Worm (Caenorhabditis elegans): Measurements from ENCODE around the gene Y54G2A.28.

- no peak for TF ChIP-seq F37B4.10 (GFP tag; IDR thresholded peaks at IDR 0.05)
- TF ChIP-seq ekl-4 (GFP tag; IDR thresholded peaks at IDR 0.05) = no peak
- TF ChIP-seq snpc-4 (GFP tag; optimal IDR thresholded peaks at IDR 0.05) = no peak
- no peak for TF ChIP-seq snpc-4 (tag; optimal IDR thresholded peaks at IDR 0.05)
- TF ChIP-seq atf-7 (tag; optimal IDR thresholded peaks at IDR 0.05) = no peak
- TF ChIP-seq ztf-28 (GFP tag; IDR thresholded peaks at IDR 0.05) = no peak
- no peak for TF ChIP-seq unc-62 (GFP tag; optimal IDR thresholded peaks at IDR 0.05)
- no peak for TF ChIP-seq pha-4 (tag; optimal IDR thresholded peaks at IDR 0.05)
- TF ChIP-seq dpl-1 (GFP tag; optimal IDR thresholded peaks at IDR 0.05) = no peak
- TF ChIP-seq unc-130 (GFP tag; optimal IDR thresholded peaks at IDR 0.05) = no peak
- no peak for TF ChIP-seq akir-1 (GFP tag; optimal IDR thresholded peaks at IDR 0.05)
- no peak for TF ChIP-seq aptf-2 (GFP tag; conservative IDR thresholded peaks at IDR 0.05)
- no peak for TF ChIP-seq mel-28 (tag; optimal IDR thresholded peaks at IDR 0.05; ENCODE audit: borderline replicate concordance)
- TF ChIP-seq ama-1 (optimal IDR thresholded peaks at IDR 0.05) = no peak
- TF ChIP-seq ama-1 (GFP tag; optimal IDR thresholded peaks at IDR 0.05) = no peak
These were observed 16.6 kb upstream of the Y54G2A.28 start, which contains the start of gene ndnf-1 for ce11 chrIV:3028842-3029241.
